Worm (Caenorhabditis elegans) whole organism, young adult: ENCODE results near the gene Y6E2A.4.
A peak's percentile ranks its signal among the peaks of the same experiment; 100 is the strongest.

ENCODE experiments used
- B0019.2 ChIP-seq: fragments of 200-800 bp; sonication (Bioruptor generic); conservative IDR thresholded peaks from 2 replicates; pipeline ENCODE4 v1.3.6; 2022; ENCODE audit warnings: missing genetic modification reagents, missing genetic modification characterization, missing compliant biosample characterization
- B0261.1 ChIP-seq: sonication (generic microtip); optimal IDR thresholded peaks from 2 replicates; lab custom pipeline; 2016; ENCODE audit warnings: mild to moderate bottlenecking, missing genetic modification characterization, moderate library complexity, missing compliant biosample characterization
- T26A5.8 ChIP-seq: sonication (generic microtip); optimal IDR thresholded peaks from 2 replicates; lab custom pipeline; 2016; ENCODE audit warnings: missing genetic modification characterization, missing compliant biosample characterization
- Y95B8A.8 ChIP-seq: fragments of 200-800 bp; sonication (Bioruptor generic); IDR thresholded peaks from 2 replicates; pipeline ENCODE4 v1.3.6; 2022; ENCODE audit warnings: missing genetic modification reagents, missing genetic modification characterization, missing compliant biosample characterization
- attf-5 ChIP-seq: fragments of 200-800 bp; sonication (Bioruptor generic); optimal IDR thresholded peaks from 2 replicates; lab custom pipeline; 2018; ENCODE audit warnings: mild to moderate bottlenecking, missing genetic modification characterization, missing compliant biosample characterization
- cebp-1 ChIP-seq, 2 experiments: fragments of 200-800 bp in 1 of 2; sonication (Bioruptor generic) in 1 of 2; sonication (generic microtip) in 1 of 2; IDR thresholded peaks in 1 of 2; optimal IDR thresholded peaks in 1 of 2; 2 replicates each; pipeline versions ENCODE4 v1.3.6 to Lab custom; 2017 to 2022; ENCODE audit warnings: missing compliant biosample characterization in 2 of 2, missing genetic modification characterization in 2 of 2, mild to moderate bottlenecking in 1 of 2, missing genetic modification reagents in 1 of 2, moderate library complexity in 1 of 2
- cebp-2 ChIP-seq: fragments of 200-800 bp; sonication (Bioruptor generic); IDR thresholded peaks from 2 replicates; pipeline ENCODE4 v1.3.6; 2022; ENCODE audit warnings: missing genetic modification characterization, missing compliant biosample characterization
- dox-1 ChIP-seq: fragments of 200-800 bp; sonication (Bioruptor generic); IDR thresholded peaks from 2 replicates; pipeline ENCODE4 v1.3.6; 2022; ENCODE audit warnings: missing genetic modification reagents, missing genetic modification characterization, missing compliant biosample characterization
- gei-17 ChIP-seq: fragments of 200-800 bp; sonication (Bioruptor generic); optimal IDR thresholded peaks from 2 replicates; lab custom pipeline; 2018; ENCODE audit warnings: mild to moderate bottlenecking, missing genetic modification characterization, missing compliant biosample characterization
- hmg-1.2 ChIP-seq: fragments of 200-800 bp; sonication (Bioruptor generic); IDR thresholded peaks from 2 replicates; pipeline ENCODE4 v1.3.6; 2022; ENCODE audit warnings: missing genetic modification reagents, missing genetic modification characterization, missing compliant biosample characterization
- hrde-1 ChIP-seq: sonication (generic microtip); optimal IDR thresholded peaks from 2 replicates; lab custom pipeline; 2016; ENCODE audit warnings: missing genetic modification characterization, mild to moderate bottlenecking, missing compliant biosample characterization, moderate library complexity, missing genotype, missing genetic modification reagents, borderline replicate concordance
- lag-1 ChIP-seq: fragments of 200-800 bp; sonication (Bioruptor generic); IDR thresholded peaks from 2 replicates; pipeline ENCODE4 v1.3.6; 2022; ENCODE audit warnings: missing genetic modification reagents, missing genetic modification characterization, missing compliant biosample characterization
- lin-40 ChIP-seq: sonication (generic microtip); optimal IDR thresholded peaks from 2 replicates; lab custom pipeline; 2016; ENCODE audit warnings: missing genetic modification characterization, mild to moderate bottlenecking, missing compliant biosample characterization, missing genotype, missing genetic modification reagents
- nhr-80 ChIP-seq: sonication (generic microtip); optimal IDR thresholded peaks from 2 replicates; lab custom pipeline; 2016; ENCODE audit warnings: missing genetic modification characterization, missing compliant biosample characterization
- nhr-90 ChIP-seq: sonication (generic microtip); optimal IDR thresholded peaks from 2 replicates; lab custom pipeline; 2016; ENCODE audit warnings: missing genotype, mild to moderate bottlenecking, missing genetic modification characterization, missing compliant biosample characterization
- rcor-1 ChIP-seq: fragments of 200-800 bp; sonication (Bioruptor generic); IDR thresholded peaks from 2 replicates; pipeline ENCODE4 v1.3.6; 2022; ENCODE audit warnings: missing genetic modification reagents, missing genetic modification characterization, missing compliant biosample characterization
- tlf-1 ChIP-seq: fragments of 200-800 bp; sonication (Bioruptor generic); optimal IDR thresholded peaks from 2 replicates; lab custom pipeline; 2018; ENCODE audit warnings: mild to moderate bottlenecking, missing genetic modification characterization, missing compliant biosample characterization
- zim-3 ChIP-seq: sonication (generic microtip); optimal IDR thresholded peaks from 2 replicates; lab custom pipeline; 2017; ENCODE audit warnings: mild to moderate bottlenecking, missing genetic modification characterization, moderate library complexity, missing compliant biosample characterization
- ztf-22 ChIP-seq: fragments of 200-800 bp; sonication (Bioruptor generic); optimal IDR thresholded peaks from 2 replicates; lab custom pipeline; 2018; ENCODE audit warnings: mild to moderate bottlenecking, missing genetic modification characterization, moderate library complexity, missing compliant biosample characterization
- ztf-28 ChIP-seq: fragments of 200-800 bp; sonication (Bioruptor generic); IDR thresholded peaks from 2 replicates; pipeline ENCODE4 v1.3.6; 2022; ENCODE audit warnings: missing genetic modification reagents, missing genetic modification characterization, missing compliant biosample characterization

The Y6E2A.4 gene

ce11 chrV:15664053-15664661 is 52.4 kb downstream of the Y6E2A.4 start:
- TF ChIP-seq tlf-1 (GFP tag; lab: Kevin White, UChicago) (no peak), B0261.1 (tag; lab: Kevin White, UChicago) (no peak), zim-3 (tag; lab: Kevin White, UChicago) (no peak), dox-1 (GFP tag; lab: Robert Waterston, UW) (0 out of 2 replicates have a peak, but pooled peaks have one; percentile 26), lin-40 (tag; lab: Kevin White, UChicago) (no peak), lag-1 (GFP tag; lab: Robert Waterston, UW) (no peak), hmg-1.2 (peak; percentile 40; the same call in 1 of the 2 replicates), rcor-1 (GFP tag; lab: Robert Waterston, UW) (no peak), Y95B8A.8 (no peak), nhr-80 (peak; percentile 45), attf-5 (GFP tag; lab: Kevin White, UChicago) (peak; percentile 33), cebp-1 (GFP tag; IDR thresholded peaks at IDR 0.05; lab: Robert Waterston, UW) (no peak), cebp-1 (tag; optimal IDR thresholded peaks at IDR 0.05; lab: Kevin White, UChicago) (peak; percentile 70), hrde-1 (tag; lab: Kevin White, UChicago) (no peak), nhr-90 (no peak), ztf-22 (GFP tag; lab: Kevin White, UChicago) (no peak), gei-17 (GFP tag; lab: Kevin White, UChicago) (no peak), cebp-2 (GFP tag; lab: Robert Waterston, UW) (no peak), ztf-28 (GFP tag; lab: Robert Waterston, UW) (no peak), B0019.2 (GFP tag; lab: Robert Waterston, UW) (no peak), T26A5.8 (no peak)
